Worm (Caenorhabditis elegans) whole organism, L1 larva: Measurements from ENCODE around the gene twk-7.

Experiments used
- elt-2 ChIP-seq: sonication (generic microtip); optimal IDR thresholded peaks from 2 replicates; lab custom pipeline; 2016; ENCODE audit warnings: missing genetic modification characterization, mild to moderate bottlenecking, inconsistent platforms, missing compliant biosample characterization, missing genetic modification reagents
- mep-1 ChIP-seq: fragments of 150-350 bp; optimal IDR thresholded peaks from 2 replicates; lab custom pipeline; 2014; ENCODE audit warnings: missing biosample characterization, missing genetic modification characterization

ce11 chrIII:8594088-8594487 lies 49.5 kb downstream of the twk-7 start:
- TF ChIP-seq mep-1 (tag; lab: Kevin White, UChicago) (no peak), elt-2 (tag; lab: Kevin White, UChicago) (peak; percentile 75)
